Fruit fly (Drosophila melanogaster): Measurements from ENCODE around the gene BBIP1.

DNA sequence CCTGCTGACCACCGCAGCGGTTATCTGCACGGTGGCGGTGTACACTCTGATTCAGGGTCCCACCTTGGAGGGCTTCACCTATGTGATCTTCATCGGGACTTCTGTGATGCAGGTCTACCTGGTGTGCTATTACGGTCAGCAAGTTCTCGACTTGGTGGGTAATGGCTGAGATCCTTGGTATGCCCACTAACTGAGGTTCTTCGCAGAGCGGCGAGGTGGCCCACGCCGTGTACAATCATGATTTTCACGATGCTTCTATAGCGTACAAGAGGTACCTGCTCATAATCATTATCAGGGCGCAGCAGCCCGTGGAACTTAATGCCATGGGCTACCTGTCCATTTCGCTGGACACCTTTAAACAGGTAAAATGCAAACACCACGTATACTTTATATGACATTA is 5.1 kb upstream of the BBIP1 start:
- TF ChIP-seq CG7045 (GFP tag; optimal IDR thresholded peaks at IDR 0.05) (no peak), Mnt (GFP tag; optimal IDR thresholded peaks at IDR 0.05) (no peak), CG5204 (GFP tag; optimal IDR thresholded peaks at IDR 0.05) (no peak), ovo (GFP tag; optimal IDR thresholded peaks at IDR 0.05) (no peak), CG11617 (GFP tag; optimal IDR thresholded peaks at IDR 0.05) (no peak), tj (GFP tag; optimal IDR thresholded peaks at IDR 0.05) (no peak), kay (GFP tag; ENCODE audit: borderline replicate concordance) (no peak), Clk (GFP tag; optimal IDR thresholded peaks at IDR 0.05) (no peak), toe (GFP tag; optimal IDR thresholded peaks at IDR 0.05) (no peak), pad (GFP tag; optimal IDR thresholded peaks at IDR 0.05) (no peak), CG12768 (GFP tag; optimal IDR thresholded peaks at IDR 0.05) (no peak), CG14711 (tag; optimal IDR thresholded peaks at IDR 0.05) (no peak), Hr96 (GFP tag; optimal IDR thresholded peaks at IDR 0.05) (no peak)

Data from whole organism, adult.